Fruit fly (Drosophila melanogaster) whole organism, embryonic: ENCODE measurements around the gene CG34180.
A peak's percentile ranks its signal among the peaks of the same experiment; 100 is the strongest.

Experiments
- Bteb2 ChIP-seq: fragments of 200-800 bp; sonication (Bioruptor generic); optimal IDR thresholded peaks from 2 replicates; lab custom pipeline; 2016; ENCODE audit warnings: missing biosample characterization, missing genetic modification characterization
- CG10209 ChIP-seq: fragments of 200-800 bp; sonication (Bioruptor generic); optimal IDR thresholded peaks from 3 replicates; lab custom pipeline; 2017; ENCODE audit warnings: missing biosample characterization, mild to moderate bottlenecking, missing genetic modification characterization, missing genetic modification reagents
- CG12104 ChIP-seq: fragments of 200-800 bp; sonication (Bioruptor generic); optimal IDR thresholded peaks from 3 replicates; lab custom pipeline; 2016; ENCODE audit warnings: missing biosample characterization, missing genetic modification characterization
- CG13624 ChIP-seq: fragments of 200-800 bp; sonication (Bioruptor generic); optimal IDR thresholded peaks from 2 replicates; lab custom pipeline; 2016; ENCODE audit warnings: missing biosample characterization, missing genetic modification characterization
- CG14965 ChIP-seq: fragments of 200-800 bp; sonication (Bioruptor generic); optimal IDR thresholded peaks from 2 replicates; lab custom pipeline; 2016; ENCODE audit warnings: missing biosample characterization, missing genetic modification characterization, borderline replicate concordance
- CG15073 ChIP-seq: fragments of 200-800 bp; sonication (Bioruptor generic); optimal IDR thresholded peaks from 2 replicates; lab custom pipeline; 2016; ENCODE audit warnings: missing biosample characterization, missing genetic modification characterization
- CG15269 ChIP-seq: fragments of 200-800 bp; sonication (Bioruptor generic); optimal IDR thresholded peaks from 2 replicates; lab custom pipeline; 2018; ENCODE audit warnings: missing biosample characterization, mild to moderate bottlenecking, missing genetic modification characterization, moderate library complexity
- CG15696 ChIP-seq: fragments of 200-800 bp; sonication (Bioruptor generic); optimal IDR thresholded peaks from 2 replicates; lab custom pipeline; 2019; ENCODE audit warnings: missing biosample characterization, mild to moderate bottlenecking, missing genetic modification characterization, moderate library complexity
- CG17829 ChIP-seq: fragments of 200-800 bp; optimal IDR thresholded peaks from 2 replicates; lab custom pipeline; 2019; ENCODE audit warnings: missing biosample characterization, mild to moderate bottlenecking, missing genetic modification characterization, moderate library complexity
- CG2120 ChIP-seq: fragments of 200-800 bp; sonication (Bioruptor generic); optimal IDR thresholded peaks from 3 replicates; lab custom pipeline; 2016; ENCODE audit warnings: missing biosample characterization, missing genetic modification characterization
- CG30403 ChIP-seq: fragments of 200-800 bp; sonication (Bioruptor generic); optimal IDR thresholded peaks from 3 replicates; lab custom pipeline; 2016; ENCODE audit warnings: missing biosample characterization, missing genetic modification characterization
- CG30431 ChIP-seq: fragments of 200-800 bp; sonication (Bioruptor generic); optimal IDR thresholded peaks from 2 replicates; lab custom pipeline; 2017; ENCODE audit warnings: missing biosample characterization, missing genetic modification characterization
- CG3163 ChIP-seq: fragments of 200-800 bp; sonication (Bioruptor generic); optimal IDR thresholded peaks from 3 replicates; lab custom pipeline; 2016; ENCODE audit warnings: missing biosample characterization, missing genetic modification characterization
- CG34224 ChIP-seq: fragments of 200-800 bp; sonication (Bioruptor generic); IDR thresholded peaks from 3 replicates; pipeline ENCODE4 v1.3.6; 2022; ENCODE audit warnings: missing biosample characterization, missing genetic modification characterization; ENCODE audit not compliant: partially characterized antibody
- CG4820 ChIP-seq: fragments of 200-800 bp; sonication (Bioruptor generic); optimal IDR thresholded peaks from 3 replicates; lab custom pipeline; 2016; ENCODE audit warnings: missing biosample characterization, missing genetic modification characterization
- CG7987 ChIP-seq: fragments of 200-800 bp; sonication (Bioruptor generic); optimal IDR thresholded peaks from 2 replicates; lab custom pipeline; 2018; ENCODE audit warnings: missing biosample characterization, mild to moderate bottlenecking, missing genetic modification characterization, moderate library complexity
- CG8478 ChIP-seq: fragments of >200 bp; optimal IDR thresholded peaks from 2 replicates; lab custom pipeline; 2018
- CG8944 ChIP-seq: fragments of 200-800 bp; sonication (Bioruptor generic); optimal IDR thresholded peaks from 3 replicates; lab custom pipeline; 2016; ENCODE audit warnings: missing biosample characterization, missing genetic modification characterization
- Camta ChIP-seq: fragments of 200-800 bp; sonication (Bioruptor generic); optimal IDR thresholded peaks from 2 replicates; lab custom pipeline; 2016; ENCODE audit warnings: missing biosample characterization, missing genetic modification characterization
- D ChIP-seq, 2 experiments: fragments of 200-800 bp in 1 of 2; fragments of >200 bp in 1 of 2; sonication (Bioruptor generic) in 1 of 2; optimal IDR thresholded peaks; 2 replicates in 1 of 2; 3 replicates in 1 of 2; lab custom pipeline; 2017; ENCODE audit warnings: mild to moderate bottlenecking in 1 of 2, missing biosample characterization in 1 of 2, missing genetic modification characterization in 1 of 2, missing genetic modification reagents in 1 of 2
- D19B ChIP-seq: fragments of 200-800 bp; sonication (Bioruptor generic); optimal IDR thresholded peaks from 2 replicates; lab custom pipeline; 2017; ENCODE audit warnings: missing biosample characterization, mild to moderate bottlenecking, missing genetic modification characterization
- E2f1 ChIP-seq: fragments of 200-800 bp; sonication (Bioruptor generic); IDR thresholded peaks from 2 replicates; pipeline ENCODE4 v1.3.6; 2022; ENCODE audit warnings: missing biosample characterization, missing genetic modification characterization
- Eip74EF ChIP-seq, 2 experiments: fragments of 200-800 bp in 1 of 2; fragments of >200 bp in 1 of 2; sonication (Bioruptor generic) in 1 of 2; optimal IDR thresholded peaks; 2 replicates each; lab custom pipeline; 2017 to 2019; ENCODE audit warnings: missing biosample characterization in 2 of 2, missing genetic modification characterization in 2 of 2, mild to moderate bottlenecking in 1 of 2, moderate library complexity in 1 of 2
- HLH3B ChIP-seq: fragments of 200-800 bp; sonication (Bioruptor generic); IDR thresholded peaks from 2 replicates; pipeline ENCODE4 v1.3.6; 2022; ENCODE audit warnings: missing biosample characterization, missing genetic modification characterization
- Hmx ChIP-seq: fragments of 200-800 bp; sonication (Bioruptor generic); optimal IDR thresholded peaks from 2 replicates; lab custom pipeline; 2016; ENCODE audit warnings: missing biosample characterization, missing genetic modification characterization
- MESR4 ChIP-seq: fragments of 200-800 bp; sonication (Bioruptor generic); optimal IDR thresholded peaks from 2 replicates; lab custom pipeline; 2018; ENCODE audit warnings: missing biosample characterization, mild to moderate bottlenecking, missing genetic modification characterization, moderate library complexity
- Meics ChIP-seq: fragments of 200-800 bp; sonication (Bioruptor generic); optimal IDR thresholded peaks from 2 replicates; lab custom pipeline; 2017; ENCODE audit warnings: missing biosample characterization, mild to moderate bottlenecking, missing genetic modification characterization
- Optix ChIP-seq: fragments of 200-800 bp; sonication (Bioruptor generic); IDR thresholded peaks from 3 replicates; pipeline ENCODE4 v1.3.6; 2022; ENCODE audit warnings: missing biosample characterization, missing genetic modification characterization
- Scr ChIP-seq: fragments of 200-800 bp; sonication (Bioruptor generic); IDR thresholded peaks from 2 replicates; pipeline ENCODE4 v1.3.6; 2022; ENCODE audit warnings: missing biosample characterization, missing genetic modification characterization; ENCODE audit not compliant: partially characterized antibody
- Sin3A ChIP-seq: fragments of >200 bp; optimal IDR thresholded peaks from 2 replicates; lab custom pipeline; 2018
- Tbp ChIP-seq: fragments of >200 bp; optimal IDR thresholded peaks from 2 replicates; lab custom pipeline; 2018; ENCODE audit warnings: missing biosample characterization, missing genetic modification characterization
- aop ChIP-seq: fragments of 200-800 bp; sonication (Bioruptor generic); IDR thresholded peaks from 2 replicates; pipeline ENCODE4 v1.3.6; 2022; ENCODE audit warnings: missing biosample characterization, missing genetic modification characterization
- br ChIP-seq: fragments of >200 bp; optimal IDR thresholded peaks from 2 replicates; lab custom pipeline; 2017
- dan ChIP-seq: fragments of 200-800 bp; sonication (Bioruptor generic); IDR thresholded peaks from 2 replicates; pipeline ENCODE4 v1.3.6; 2022; ENCODE audit warnings: missing biosample characterization, missing genetic modification characterization
- dm ChIP-seq: fragments of 200-800 bp; sonication (Bioruptor generic); optimal IDR thresholded peaks from 3 replicates; lab custom pipeline; 2016; ENCODE audit warnings: missing biosample characterization, missing genetic modification characterization
- ems ChIP-seq: fragments of 200-800 bp; sonication (Bioruptor generic); optimal IDR thresholded peaks from 3 replicates; lab custom pipeline; 2016; ENCODE audit warnings: missing biosample characterization, missing genetic modification characterization
- esg ChIP-seq: fragments of 200-800 bp; sonication (Bioruptor generic); conservative IDR thresholded peaks from 2 replicates; pipeline ENCODE4 v1.3.6; 2022; ENCODE audit warnings: missing biosample characterization, missing genetic modification characterization
- fd102C ChIP-seq: fragments of 200-800 bp; sonication (Bioruptor generic); optimal IDR thresholded peaks from 2 replicates; lab custom pipeline; 2018; ENCODE audit warnings: missing biosample characterization, mild to moderate bottlenecking, missing genetic modification characterization, moderate library complexity
- ftz-f1 ChIP-seq: fragments of 200-800 bp; sonication (Bioruptor generic); optimal IDR thresholded peaks from 2 replicates; lab custom pipeline; 2016; ENCODE audit warnings: missing biosample characterization, missing genetic modification characterization
- kay ChIP-seq: fragments of 200-800 bp; sonication (Bioruptor generic); optimal IDR thresholded peaks from 2 replicates; lab custom pipeline; 2016; ENCODE audit warnings: missing biosample characterization, missing genetic modification characterization
- ken ChIP-seq: fragments of 200-800 bp; sonication (Bioruptor generic); IDR thresholded peaks from 3 replicates; pipeline ENCODE4 v1.3.6; 2022; ENCODE audit warnings: missing biosample characterization, missing genetic modification characterization
- lola ChIP-seq, 3 experiments: fragments of >200 bp in 2 of 3; fragments of 200-800 bp in 1 of 3; sonication (Bioruptor generic) in 1 of 3; optimal IDR thresholded peaks; 2 replicates each; lab custom pipeline; 2017 to 2019; ENCODE audit warnings: missing biosample characterization in 3 of 3, missing genetic modification characterization in 3 of 3, mild to moderate bottlenecking in 1 of 3, moderate library complexity in 1 of 3
- mam ChIP-seq: fragments of 200-800 bp; sonication (Bioruptor generic); optimal IDR thresholded peaks from 3 replicates; lab custom pipeline; 2016; ENCODE audit warnings: missing biosample characterization, missing genetic modification characterization
- nerfin-2 ChIP-seq: fragments of 200-800 bp; sonication (Bioruptor generic); IDR thresholded peaks from 2 replicates; pipeline ENCODE4 v1.3.6; 2022; ENCODE audit warnings: missing biosample characterization, missing genetic modification characterization; ENCODE audit not compliant: partially characterized antibody
- phol ChIP-seq: fragments of 200-800 bp; sonication (Bioruptor generic); optimal IDR thresholded peaks from 3 replicates; lab custom pipeline; 2018; ENCODE audit warnings: missing biosample characterization, mild to moderate bottlenecking, missing genetic modification characterization, moderate library complexity
- pzg ChIP-seq: fragments of 200-800 bp; sonication (Bioruptor generic); optimal IDR thresholded peaks from 3 replicates; lab custom pipeline; 2018; ENCODE audit warnings: missing biosample characterization, mild to moderate bottlenecking, missing genetic modification characterization, moderate library complexity
- run ChIP-seq: fragments of 200-800 bp; sonication (Bioruptor generic); optimal IDR thresholded peaks from 3 replicates; lab custom pipeline; 2018; ENCODE audit warnings: missing biosample characterization, mild to moderate bottlenecking, missing genetic modification characterization
- sisA ChIP-seq: fragments of 200-800 bp; sonication (Bioruptor generic); IDR thresholded peaks from 2 replicates; pipeline ENCODE4 v1.3.6; 2022; ENCODE audit warnings: missing biosample characterization, missing genetic modification characterization
- sr ChIP-seq: fragments of 200-800 bp; sonication (Bioruptor generic); IDR thresholded peaks from 3 replicates; pipeline ENCODE4 v1.3.6; 2022; ENCODE audit warnings: missing biosample characterization, missing genetic modification characterization
- stwl ChIP-seq: fragments of 200-800 bp; sonication (Bioruptor generic); optimal IDR thresholded peaks from 3 replicates; lab custom pipeline; 2018; ENCODE audit warnings: missing biosample characterization, mild to moderate bottlenecking, missing genetic modification characterization, moderate library complexity

Gene CG34180

DNA sequence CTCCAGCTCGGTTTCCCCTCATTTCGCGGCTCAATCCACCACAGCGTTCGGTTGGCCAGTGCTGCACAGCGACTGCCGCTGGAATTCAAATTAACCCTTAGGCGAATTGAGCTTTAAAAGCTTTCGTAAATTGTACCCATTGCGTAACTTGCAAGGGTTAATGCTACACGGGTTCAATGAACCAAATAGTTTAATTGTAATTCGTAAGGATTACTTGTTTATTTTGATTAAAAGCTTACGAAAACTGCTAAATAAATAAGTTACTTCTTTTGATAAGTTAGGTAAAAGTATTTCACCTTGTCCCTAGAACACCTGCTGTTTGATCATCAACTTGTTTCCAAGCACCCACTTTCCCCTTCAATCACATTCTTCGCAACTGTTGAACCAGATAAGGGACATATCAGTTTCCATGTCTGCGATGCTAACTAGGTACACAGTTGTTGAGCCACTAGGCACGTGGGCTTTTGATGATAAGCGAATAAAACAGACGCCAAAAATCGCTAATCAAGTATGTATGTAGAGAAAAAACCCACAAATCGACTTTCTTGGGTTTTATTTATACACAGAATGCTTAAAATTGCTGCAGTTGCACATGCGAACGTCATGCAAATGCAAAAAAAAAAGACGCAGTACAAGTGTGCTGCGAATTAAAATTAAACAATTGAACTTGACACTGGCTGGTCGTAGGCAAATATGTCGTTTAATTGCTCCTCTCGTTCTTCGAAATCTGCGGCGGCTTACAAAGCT, 14.2 kb upstream of the CG34180 start, which contains the start of gene Pfas (continued):
- TF ChIP-seq aop (GFP tag; lab: Robert Waterston, UW) (no peak), stwl (tag; lab: Kevin White, UChicago) (no peak), pzg (GFP tag; lab: Kevin White, UChicago) (peak; percentile 65), CG15073 (GFP tag; lab: Kevin White, UChicago) (no peak), CG8478 (lab: Kevin White, UChicago) (no peak), ems (GFP tag; lab: Kevin White, UChicago) (peak; percentile 41), CG3163 (GFP tag; lab: Kevin White, UChicago) (no peak), Bteb2 (peak; percentile 28), Sin3A (lab: Kevin White, UChicago) (no peak), Optix (GFP tag; lab: Robert Waterston, UW) (no peak), E2f1 (peak; percentile 22; the same call in 1 of the 2 replicates), CG7987 (GFP tag; lab: Kevin White, UChicago) (peak; percentile 74), kay (peak; percentile 45), run (tag; lab: Kevin White, UChicago) (no peak), Meics (GFP tag; lab: Kevin White, UChicago) (peak; percentile 75), CG34224 (no peak), esg (GFP tag; lab: Robert Waterston, UW) (no peak), HLH3B (GFP tag; lab: Robert Waterston, UW) (no peak), ftz-f1 (GFP tag; lab: Kevin White, UChicago) (peak; percentile 65), mam (GFP tag; lab: Kevin White, UChicago) (peak; percentile 67), sisA (GFP tag; lab: Robert Waterston, UW) (0 out of 2 replicates have a peak, but pooled peaks have one; percentile 11), Hmx (GFP tag; lab: Kevin White, UChicago) (no peak), CG14965 (GFP tag; lab: Kevin White, UChicago) (no peak), CG15269 (tag; lab: Kevin White, UChicago) (peak; percentile 44), Scr (no peak), CG17829 (tag; lab: Kevin White, UChicago) (peak; percentile 19), sr (GFP tag; lab: Robert Waterston, UW) (no peak), dm (GFP tag; lab: Kevin White, UChicago) (peak; percentile 39), phol (peak; percentile 21), ken (GFP tag; lab: Robert Waterston, UW) (peak; percentile 43; the same call in 1 of the 3 replicates), CG30403 (GFP tag; lab: Kevin White, UChicago) (peak; percentile 66), fd102C (GFP tag; lab: Kevin White, UChicago) (no peak), CG10209 (GFP tag; lab: Kevin White, UChicago) (peak; percentile 41), lola (GFP tag; optimal IDR thresholded peaks at IDR 0.05; lab: Kevin White, UChicago) (no peak), CG4820 (GFP tag; lab: Kevin White, UChicago) (peak; percentile 28), CG30431 (GFP tag; lab: Kevin White, UChicago) (no peak), CG15696 (tag; lab: Kevin White, UChicago) (no peak), MESR4 (GFP tag; lab: Kevin White, UChicago) (peak; percentile 25), dan (GFP tag; lab: Robert Waterston, UW) (no peak), CG13624 (GFP tag; lab: Kevin White, UChicago) (peak; percentile 69), CG8944 (peak; percentile 37), CG12104 (GFP tag; lab: Kevin White, UChicago) (peak; percentile 16), br (no peak), Eip74EF (GFP tag; optimal IDR thresholded peaks at IDR 0.05; lab: Kevin White, UChicago) (no peak), Tbp (no peak), D (optimal IDR thresholded peaks at IDR 0.05; lab: Kevin White, UChicago) (no peak), D (GFP tag; optimal IDR thresholded peaks at IDR 0.05; lab: Kevin White, UChicago) (no peak), nerfin-2 (GFP tag; lab: Robert Waterston, UW) (no peak), Camta (GFP tag; lab: Kevin White, UChicago) (peak; percentile 52), D19B (GFP tag; lab: Kevin White, UChicago) (no peak), CG2120 (GFP tag; lab: Kevin White, UChicago) (peak; percentile 88)
